Worm (Caenorhabditis elegans): ENCODE data around the gene str-246.

str-246 gene

ce11 chrIII:11054532-11055265 is 22.8 kb upstream of the str-246 start (continued):
- TF ChIP-seq nhr-237 (tag; optimal IDR thresholded peaks at IDR 0.05) (no peak), sox-4 (tag; optimal IDR thresholded peaks at IDR 0.05) (no peak), ceh-90 (tag; optimal IDR thresholded peaks at IDR 0.05) (no peak)

- no peak for TF ChIP-seq nhr-47 (tag; optimal IDR thresholded peaks at IDR 0.05)
- TF ChIP-seq fos-1 (tag; optimal IDR thresholded peaks at IDR 0.05) = no peak
- TF ChIP-seq nhr-90 (tag; optimal IDR thresholded peaks at IDR 0.05; ENCODE audit: poor library complexity) = no peak
- peak; percentile 8 for TF ChIP-seq snu-23 (GFP tag; optimal IDR thresholded peaks at IDR 0.05)
- TF ChIP-seq elt-2 (tag; optimal IDR thresholded peaks at IDR 0.05) = peak; percentile 75
- no peak for TF ChIP-seq C34B4.2 (tag; optimal IDR thresholded peaks at IDR 0.05)
- no peak for TF ChIP-seq nhr-11 (tag; optimal IDR thresholded peaks at IDR 0.05)
- peak; percentile 45 for TF ChIP-seq lin-14 (GFP tag; optimal IDR thresholded peaks at IDR 0.05)
- no peak for TF ChIP-seq nhr-85 (tag)
- TF ChIP-seq elt-3 (tag; optimal IDR thresholded peaks at IDR 0.05) = peak in 1 of 6 experiments; percentile 49
- no peak for TF ChIP-seq nhr-71 (tag; optimal IDR thresholded peaks at IDR 0.05)
- no peak for TF ChIP-seq mdl-1 (tag; optimal IDR thresholded peaks at IDR 0.05)
- TF ChIP-seq dpl-1 (GFP tag; optimal IDR thresholded peaks at IDR 0.05) = peak in 2 of 3 experiments; percentile 1 to 15
- peak in 1 of 2 experiments; percentile 37 for TF ChIP-seq lin-35 (GFP tag; optimal IDR thresholded peaks at IDR 0.05)
- TF ChIP-seq nhr-19 (GFP tag; conservative IDR thresholded peaks at IDR 0.05) = no peak
- peak; percentile 3 for TF ChIP-seq pqm-1 (tag; optimal IDR thresholded peaks at IDR 0.05)
- TF ChIP-seq nhr-20 (tag; optimal IDR thresholded peaks at IDR 0.05) = no peak
- TF ChIP-seq aha-1 (tag; optimal IDR thresholded peaks at IDR 0.05) = no peak
- TF ChIP-seq skn-1 (tag; optimal IDR thresholded peaks at IDR 0.05) = no peak
- TF ChIP-seq efl-1 (optimal IDR thresholded peaks at IDR 0.05) = no peak
- peak in 1 of 2 experiments; percentile 19 for TF ChIP-seq efl-1 (GFP tag; optimal IDR thresholded peaks at IDR 0.05 in 1 of 2)
- no peak for TF ChIP-seq ztf-11 (tag; optimal IDR thresholded peaks at IDR 0.05)
Observed at ce11 chrIII:11059775-11060174, 17.7 kb upstream of the str-246 start.

ce11 chrIII:11063259-11063658 is 14.2 kb upstream of the str-246 start, which contains the start of gene rsa-2:
rsa-2 (plus strand) TSS chrIII:11063479.
- no peak for TF ChIP-seq C34B4.2 (tag; optimal IDR thresholded peaks at IDR 0.05)
- no peak for TF ChIP-seq sox-4 (tag; optimal IDR thresholded peaks at IDR 0.05)
- TF ChIP-seq snpc-4 (tag; optimal IDR thresholded peaks at IDR 0.05) = peak; percentile 61
- no peak for TF ChIP-seq aha-1 (tag; optimal IDR thresholded peaks at IDR 0.05)
- TF ChIP-seq zip-4 (GFP tag; optimal IDR thresholded peaks at IDR 0.05) = no peak
- peak; percentile 14 for TF ChIP-seq lin-39 (tag; optimal IDR thresholded peaks at IDR 0.05)
- TF ChIP-seq sup-37 (GFP tag; optimal IDR thresholded peaks at IDR 0.05) = peak; percentile 27
- peak in 1 of 2 experiments; percentile 41 for TF ChIP-seq ztf-11 (tag; optimal IDR thresholded peaks at IDR 0.05)
- TF ChIP-seq ets-5 (GFP tag; IDR thresholded peaks at IDR 0.05) = no peak
- TF ChIP-seq fkh-10 (GFP tag; optimal IDR thresholded peaks at IDR 0.05) = no peak
- no peak for TF ChIP-seq nhr-85 (tag)
- peak; percentile 90 to 96 for TF ChIP-seq lin-35 (GFP tag; optimal IDR thresholded peaks at IDR 0.05)
- TF ChIP-seq skn-1 (tag; optimal IDR thresholded peaks at IDR 0.05) = peak; percentile 50
- TF ChIP-seq sptf-1 (tag; optimal IDR thresholded peaks at IDR 0.05) = no peak
- no peak for TF ChIP-seq egl-27 (tag; optimal IDR thresholded peaks at IDR 0.05)
- no peak for TF ChIP-seq Y116A8C.19 (tag; optimal IDR thresholded peaks at IDR 0.05; ENCODE audit: borderline replicate concordance)
- TF ChIP-seq dsc-1 (tag; optimal IDR thresholded peaks at IDR 0.05) = peak; percentile 89
- TF ChIP-seq ceh-82 (tag; optimal IDR thresholded peaks at IDR 0.05) = peak; percentile 50 to 70 (median 67)
- TF ChIP-seq elt-2 (tag; optimal IDR thresholded peaks at IDR 0.05) = peak; percentile 16
- peak; percentile 53 for TF ChIP-seq isw-1 (GFP tag; IDR thresholded peaks at IDR 0.05)
- peak; percentile 60 for TF ChIP-seq jun-1 (tag; optimal IDR thresholded peaks at IDR 0.05)
- TF ChIP-seq fkh-8 (tag; optimal IDR thresholded peaks at IDR 0.05) = peak; percentile 35
- TF ChIP-seq nhr-11 (tag; optimal IDR thresholded peaks at IDR 0.05) = no peak
- no peak for TF ChIP-seq ceh-88 (GFP tag; IDR thresholded peaks at IDR 0.05)
- no peak for TF ChIP-seq C16A3.4 (tag; optimal IDR thresholded peaks at IDR 0.05)
- no peak for TF ChIP-seq pag-3 (tag; optimal IDR thresholded peaks at IDR 0.05; ENCODE audit: borderline replicate concordance, insufficient read depth)
- TF ChIP-seq ceh-8 (GFP tag; optimal IDR thresholded peaks at IDR 0.05) = no peak
- no peak for TF ChIP-seq alr-1 (tag; optimal IDR thresholded peaks at IDR 0.05; ENCODE audit: borderline replicate concordance)
- TF ChIP-seq lin-15B (tag; optimal IDR thresholded peaks at IDR 0.05) = peak; percentile 24
- no peak for TF ChIP-seq ama-1 (optimal IDR thresholded peaks at IDR 0.05)
- no peak for TF ChIP-seq ceh-90 (tag; optimal IDR thresholded peaks at IDR 0.05)
- no peak for TF ChIP-seq zag-1 (tag; optimal IDR thresholded peaks at IDR 0.05)
- TF ChIP-seq nhr-237 (tag; optimal IDR thresholded peaks at IDR 0.05) = no peak

Measured in whole organism, L1 larva.